Worm (Caenorhabditis elegans): ENCODE measurements around the gene str-146.

DNA sequence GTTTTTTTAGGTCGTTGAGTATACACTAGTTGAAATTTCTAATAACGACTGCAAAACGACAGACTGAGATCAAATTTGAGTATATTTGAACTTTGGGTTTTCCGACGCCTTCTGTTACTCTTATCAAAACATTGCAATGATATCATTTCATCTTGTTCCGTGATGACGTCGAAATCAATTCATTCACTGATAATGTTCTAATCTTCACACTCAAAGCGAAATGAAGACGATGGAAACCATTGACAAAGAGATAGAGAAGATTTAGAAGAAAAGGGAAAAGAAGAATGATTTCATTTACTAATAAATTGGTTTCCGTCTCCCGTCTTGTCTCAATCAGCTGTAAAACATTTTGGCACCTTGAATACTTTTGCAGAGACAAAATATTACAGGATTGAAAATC, 22.1 kb downstream of the str-146 start:
- no peak for TF ChIP-seq W03F9.2 (tag; optimal IDR thresholded peaks at IDR 0.05)
- no peak for TF ChIP-seq dao-5 (tag; optimal IDR thresholded peaks at IDR 0.05)
- TF ChIP-seq him-1 (tag; optimal IDR thresholded peaks at IDR 0.05): no peak

Data from whole organism, L4/young adult.